Fruit fly (Drosophila melanogaster): Measurements from ENCODE around the gene GatA.

- TF ChIP-seq usp (GFP tag; optimal IDR thresholded peaks at IDR 0.05) (no peak), Dll (optimal IDR thresholded peaks at IDR 0.05) (no peak)
Measured at dm6 chr3R:18988957-18989818, 39.5 kb downstream of the GatA start.
